Fruit fly (Drosophila melanogaster) whole organism, embryonic: ENCODE data around the gene Nubp1.

Source experiments
- BEAF-32 ChIP-seq: fragments of 200-800 bp; sonication (Bioruptor generic); optimal IDR thresholded peaks from 3 replicates; lab custom pipeline; 2017; ENCODE audit warnings: missing biosample characterization, missing genetic modification characterization, mild to moderate bottlenecking, moderate library complexity, missing genetic modification reagents
- Bteb2 ChIP-seq: fragments of 200-800 bp; sonication (Bioruptor generic); optimal IDR thresholded peaks from 2 replicates; lab custom pipeline; 2016; ENCODE audit warnings: missing biosample characterization, missing genetic modification characterization
- CG10267 ChIP-seq: fragments of 200-800 bp; sonication (Bioruptor generic); optimal IDR thresholded peaks from 2 replicates; lab custom pipeline; 2018; ENCODE audit warnings: missing biosample characterization, mild to moderate bottlenecking, missing genetic modification characterization, moderate library complexity
- CG10431 ChIP-seq: fragments of 200-800 bp; sonication (Bioruptor generic); optimal IDR thresholded peaks from 3 replicates; lab custom pipeline; 2018; ENCODE audit warnings: missing biosample characterization, mild to moderate bottlenecking, missing genetic modification characterization
- CG12104 ChIP-seq: fragments of 200-800 bp; sonication (Bioruptor generic); optimal IDR thresholded peaks from 3 replicates; lab custom pipeline; 2016; ENCODE audit warnings: missing biosample characterization, missing genetic modification characterization
- CG15269 ChIP-seq: fragments of 200-800 bp; sonication (Bioruptor generic); optimal IDR thresholded peaks from 2 replicates; lab custom pipeline; 2018; ENCODE audit warnings: missing biosample characterization, mild to moderate bottlenecking, missing genetic modification characterization, moderate library complexity
- CG2129 ChIP-seq: fragments of 200-800 bp; sonication (Bioruptor generic); IDR thresholded peaks from 2 replicates; pipeline ENCODE4 v1.3.6; 2022; ENCODE audit warnings: missing biosample characterization, missing genetic modification characterization; ENCODE audit not compliant: partially characterized antibody
- CG32767 ChIP-seq: fragments of 200-800 bp; sonication (Bioruptor generic); IDR thresholded peaks from 2 replicates; pipeline ENCODE4 v1.3.6; 2022; ENCODE audit warnings: missing biosample characterization, missing genetic modification characterization
- CG3281 ChIP-seq: fragments of 200-800 bp; sonication (Bioruptor generic); optimal IDR thresholded peaks from 3 replicates; lab custom pipeline; 2017; ENCODE audit warnings: missing biosample characterization, mild to moderate bottlenecking, missing genetic modification characterization
- CG3847 ChIP-seq: fragments of 200-800 bp; sonication (Bioruptor generic); IDR thresholded peaks from 2 replicates; pipeline ENCODE4 v1.3.6; 2022; ENCODE audit warnings: missing biosample characterization, missing genetic modification characterization
- CG42726 ChIP-seq: fragments of 200-800 bp; sonication (Bioruptor generic); IDR thresholded peaks from 2 replicates; pipeline ENCODE4 v1.3.6; 2022; ENCODE audit warnings: missing biosample characterization, missing genetic modification characterization; ENCODE audit not compliant: partially characterized antibody
- CG4424 ChIP-seq: fragments of 200-800 bp; sonication (Bioruptor generic); optimal IDR thresholded peaks from 3 replicates; lab custom pipeline; 2016; ENCODE audit warnings: missing biosample characterization, missing genetic modification characterization
- CG6765 ChIP-seq: fragments of 200-800 bp; sonication (Bioruptor generic); optimal IDR thresholded peaks from 3 replicates; lab custom pipeline; 2017; ENCODE audit warnings: missing biosample characterization, mild to moderate bottlenecking, missing genetic modification characterization
- CG7372 ChIP-seq: fragments of 200-800 bp; sonication (Bioruptor generic); IDR thresholded peaks from 2 replicates; pipeline ENCODE4 v1.3.6; 2022; ENCODE audit warnings: missing biosample characterization, missing genetic modification characterization
- CG7556 ChIP-seq: fragments of 200-800 bp; sonication (Bioruptor generic); optimal IDR thresholded peaks from 2 replicates; lab custom pipeline; 2017; ENCODE audit warnings: missing biosample characterization, mild to moderate bottlenecking, missing genetic modification characterization
- CG7963 ChIP-seq: fragments of 200-800 bp; sonication (Bioruptor generic); IDR thresholded peaks from 3 replicates; pipeline ENCODE4 v1.3.6; 2022; ENCODE audit warnings: missing biosample characterization, missing genetic modification characterization; ENCODE audit not compliant: partially characterized antibody
- CG8944 ChIP-seq: fragments of 200-800 bp; sonication (Bioruptor generic); optimal IDR thresholded peaks from 3 replicates; lab custom pipeline; 2016; ENCODE audit warnings: missing biosample characterization, missing genetic modification characterization
- CG9876 ChIP-seq: fragments of 200-800 bp; sonication (Bioruptor generic); optimal IDR thresholded peaks from 2 replicates; lab custom pipeline; 2016; ENCODE audit warnings: missing biosample characterization, missing genetic modification characterization
- Dip2 ChIP-seq: fragments of 200-800 bp; sonication (Bioruptor generic); IDR thresholded peaks from 2 replicates; pipeline ENCODE4 v1.3.6; 2022; ENCODE audit warnings: missing biosample characterization, missing genetic modification characterization
- Drgx ChIP-seq: fragments of 200-800 bp; sonication (Bioruptor generic); IDR thresholded peaks from 2 replicates; pipeline ENCODE4 v1.3.6; 2022; ENCODE audit warnings: missing biosample characterization, missing genetic modification characterization
- Fer2 ChIP-seq: fragments of 200-800 bp; sonication (Bioruptor generic); optimal IDR thresholded peaks from 2 replicates; lab custom pipeline; 2018; ENCODE audit warnings: missing biosample characterization, mild to moderate bottlenecking, missing genetic modification characterization, moderate library complexity
- H2.0 ChIP-seq: fragments of 200-800 bp; sonication (Bioruptor generic); IDR thresholded peaks from 2 replicates; pipeline ENCODE4 v1.3.6; 2022; ENCODE audit warnings: missing biosample characterization, missing genetic modification characterization
- HLH54F ChIP-seq: fragments of 200-800 bp; sonication (Bioruptor generic); optimal IDR thresholded peaks from 3 replicates; lab custom pipeline; 2016; ENCODE audit warnings: missing biosample characterization, missing genetic modification characterization
- Hmr ChIP-seq: fragments of 200-800 bp; sonication (Bioruptor generic); optimal IDR thresholded peaks from 3 replicates; lab custom pipeline; 2017; ENCODE audit warnings: mild to moderate bottlenecking, missing biosample characterization, missing genetic modification reagents, missing genetic modification characterization
- Hr78 ChIP-seq, 2 experiments: fragments of 200-800 bp in 1 of 2; fragments of >200 bp in 1 of 2; sonication (Bioruptor generic) in 1 of 2; optimal IDR thresholded peaks; 2 replicates each; lab custom pipeline; 2017 to 2019; ENCODE audit warnings: missing biosample characterization in 2 of 2, missing genetic modification characterization in 2 of 2, mild to moderate bottlenecking in 1 of 2, moderate library complexity in 1 of 2
- Mes4 ChIP-seq: fragments of 200-800 bp; sonication (Bioruptor generic); optimal IDR thresholded peaks from 2 replicates; lab custom pipeline; 2016; ENCODE audit warnings: missing biosample characterization, missing genetic modification characterization
- NK7.1 ChIP-seq: fragments of 200-800 bp; sonication (Bioruptor generic); optimal IDR thresholded peaks from 3 replicates; lab custom pipeline; 2016; ENCODE audit warnings: missing biosample characterization, missing genetic modification characterization
- Neu2 ChIP-seq: fragments of 200-800 bp; sonication (Bioruptor generic); optimal IDR thresholded peaks from 3 replicates; lab custom pipeline; 2016; ENCODE audit warnings: missing biosample characterization, missing genetic modification characterization, borderline replicate concordance
- PHDP ChIP-seq: fragments of 200-800 bp; sonication (Bioruptor generic); optimal IDR thresholded peaks from 3 replicates; lab custom pipeline; 2018; ENCODE audit warnings: missing biosample characterization, mild to moderate bottlenecking, missing genetic modification characterization, moderate library complexity
- Ptx1 ChIP-seq: fragments of 200-800 bp; sonication (Bioruptor generic); IDR thresholded peaks from 2 replicates; pipeline ENCODE4 v1.3.6; 2022; ENCODE audit warnings: missing biosample characterization, missing genetic modification characterization
- Six4 ChIP-seq: fragments of 200-800 bp; sonication (Bioruptor generic); optimal IDR thresholded peaks from 2 replicates; lab custom pipeline; 2016; ENCODE audit warnings: missing biosample characterization, missing genetic modification characterization
- Trl ChIP-seq, 3 experiments: fragments of >200 bp in 2 of 3; fragments of 200-800 bp in 1 of 3; sonication (Bioruptor generic) in 1 of 3; optimal IDR thresholded peaks; 2 replicates in 1 of 3; 3 replicates in 2 of 3; lab custom pipeline; 2016 to 2017; ENCODE audit warnings: missing biosample characterization in 1 of 3, missing genetic modification characterization in 1 of 3
- cato ChIP-seq: fragments of 200-800 bp; sonication (Bioruptor generic); optimal IDR thresholded peaks from 2 replicates; lab custom pipeline; 2016; ENCODE audit warnings: missing biosample characterization, missing genetic modification characterization, borderline replicate concordance
- dan ChIP-seq: fragments of 200-800 bp; sonication (Bioruptor generic); IDR thresholded peaks from 2 replicates; pipeline ENCODE4 v1.3.6; 2022; ENCODE audit warnings: missing biosample characterization, missing genetic modification characterization
- danr ChIP-seq: fragments of 200-800 bp; sonication (Bioruptor generic); IDR thresholded peaks from 2 replicates; pipeline ENCODE4 v1.3.6; 2022; ENCODE audit warnings: missing biosample characterization, missing genetic modification characterization
- dmrt99B ChIP-seq: fragments of 200-800 bp; sonication (Bioruptor generic); optimal IDR thresholded peaks from 2 replicates; lab custom pipeline; 2018; ENCODE audit warnings: missing biosample characterization, mild to moderate bottlenecking, missing genetic modification characterization, moderate library complexity
- fd64A ChIP-seq: fragments of 200-800 bp; sonication (Bioruptor generic); optimal IDR thresholded peaks from 3 replicates; lab custom pipeline; 2018; ENCODE audit warnings: missing biosample characterization, mild to moderate bottlenecking, missing genetic modification characterization
- gce ChIP-seq: fragments of 200-800 bp; sonication (Bioruptor generic); IDR thresholded peaks from 3 replicates; pipeline ENCODE4 v1.3.6; 2022; ENCODE audit warnings: missing biosample characterization, missing genetic modification characterization
- gfzf ChIP-seq: fragments of 200-800 bp; sonication (Bioruptor generic); optimal IDR thresholded peaks from 2 replicates; lab custom pipeline; 2016; ENCODE audit warnings: missing biosample characterization, mild to moderate bottlenecking, missing genetic modification characterization, moderate library complexity
- knrl ChIP-seq: fragments of 200-800 bp; sonication (Bioruptor generic); IDR thresholded peaks from 3 replicates; pipeline ENCODE4 v1.3.6; 2022; ENCODE audit warnings: missing biosample characterization, missing genetic modification characterization; ENCODE audit not compliant: partially characterized antibody
- lmd ChIP-seq: fragments of 200-800 bp; sonication (Bioruptor generic); IDR thresholded peaks from 2 replicates; pipeline ENCODE4 v1.3.6; 2022; ENCODE audit warnings: missing biosample characterization, missing genetic modification characterization
- oc ChIP-seq: fragments of 200-800 bp; sonication (Bioruptor generic); optimal IDR thresholded peaks from 2 replicates; lab custom pipeline; 2018; ENCODE audit warnings: missing biosample characterization, mild to moderate bottlenecking, missing genetic modification characterization, moderate library complexity
- pho ChIP-seq: fragments of 200-800 bp; sonication (Bioruptor generic); optimal IDR thresholded peaks from 2 replicates; lab custom pipeline; 2016; ENCODE audit warnings: missing biosample characterization, missing genetic modification characterization
- run ChIP-seq: fragments of 200-800 bp; sonication (Bioruptor generic); optimal IDR thresholded peaks from 3 replicates; lab custom pipeline; 2018; ENCODE audit warnings: missing biosample characterization, mild to moderate bottlenecking, missing genetic modification characterization
- sc ChIP-seq, 3 experiments: fragments of >200 bp in 2 of 3; fragments of 200-800 bp in 1 of 3; sonication (Bioruptor generic) in 1 of 3; optimal IDR thresholded peaks; 2 replicates in 2 of 3; 3 replicates in 1 of 3; lab custom pipeline; 2017; ENCODE audit warnings: mild to moderate bottlenecking in 1 of 3, missing biosample characterization in 1 of 3, missing genetic modification characterization in 1 of 3, missing genetic modification reagents in 1 of 3
- schlank ChIP-seq: fragments of 200-800 bp; sonication (Bioruptor generic); optimal IDR thresholded peaks from 2 replicates; lab custom pipeline; 2018; ENCODE audit warnings: missing biosample characterization, mild to moderate bottlenecking, missing genetic modification characterization
- sd ChIP-seq: fragments of 200-800 bp; sonication (Bioruptor generic); optimal IDR thresholded peaks from 3 replicates; lab custom pipeline; 2018; ENCODE audit warnings: missing biosample characterization, mild to moderate bottlenecking, missing genetic modification characterization, moderate library complexity
- ssp ChIP-seq: fragments of 200-800 bp; sonication (Bioruptor generic); IDR thresholded peaks from 2 replicates; pipeline ENCODE4 v1.3.6; 2022; ENCODE audit warnings: missing biosample characterization, missing genetic modification characterization
- yki ChIP-seq: fragments of >200 bp; optimal IDR thresholded peaks from 3 replicates; lab custom pipeline; 2018

Nubp1 gene

dm6 chr2L:16743055-16743805, 10.9 kb downstream of the Nubp1 start, which contains the start of the genes LSm7 and BuGZ (continued):
- no peak for TF ChIP-seq pho
- TF ChIP-seq dmrt99B (tag; lab: Kevin White, UChicago), result no peak
- TF ChIP-seq NK7.1 (GFP tag; lab: Kevin White, UChicago), result no peak
- TF ChIP-seq CG15269 (tag; lab: Kevin White, UChicago), result no peak
- no peak for TF ChIP-seq Six4
- TF ChIP-seq CG7556, result no peak
- TF ChIP-seq CG7372 (GFP tag; lab: Robert Waterston, UW), result no peak
- TF ChIP-seq gce (GFP tag; lab: Robert Waterston, UW), result no peak
- no peak for TF ChIP-seq Neu2 (GFP tag; lab: Kevin White, UChicago)
- no peak for TF ChIP-seq cato (GFP tag; lab: Kevin White, UChicago)
- no peak for TF ChIP-seq dan
- no peak for TF ChIP-seq HLH54F
- peak; percentile 62 for TF ChIP-seq CG3847 (GFP tag; lab: Robert Waterston, UW)
- peak; percentile 78 for TF ChIP-seq BEAF-32 (GFP tag; lab: Kevin White, UChicago)
- no peak for TF ChIP-seq fd64A (GFP tag; lab: Kevin White, UChicago)
- TF ChIP-seq CG7963 (GFP tag; lab: Robert Waterston, UW), result no peak
- no peak for TF ChIP-seq Ptx1 (GFP tag; lab: Robert Waterston, UW)
- peak; percentile 59 for TF ChIP-seq CG10431
- TF ChIP-seq CG4424, result peak; percentile 54
- no peak for TF ChIP-seq Bteb2 (GFP tag; lab: Kevin White, UChicago)
- no peak for TF ChIP-seq H2.0
- no peak for TF ChIP-seq CG42726 (GFP tag; lab: Robert Waterston, UW)
- TF ChIP-seq Hmr (GFP tag; lab: Kevin White, UChicago), result no peak
- no peak for TF ChIP-seq sd (tag; lab: Kevin White, UChicago)
- TF ChIP-seq CG6765 (GFP tag; lab: Kevin White, UChicago), result peak; percentile 19
- TF ChIP-seq CG10267 (tag; lab: Kevin White, UChicago), result peak; percentile 64
- TF ChIP-seq Hr78 (GFP tag; optimal IDR thresholded peaks at IDR 0.05; lab: Kevin White, UChicago), result no peak
- peak; percentile 57 for TF ChIP-seq CG12104 (GFP tag; lab: Kevin White, UChicago)
- no peak for TF ChIP-seq CG2129
- TF ChIP-seq schlank (tag; lab: Kevin White, UChicago), result no peak
- peak; percentile 8 for TF ChIP-seq CG8944 (GFP tag; lab: Kevin White, UChicago)
- no peak for TF ChIP-seq sc (optimal IDR thresholded peaks at IDR 0.05; lab: Kevin White, UChicago)
- no peak for TF ChIP-seq sc (GFP tag; optimal IDR thresholded peaks at IDR 0.05; lab: Kevin White, UChicago)
- no peak for TF ChIP-seq yki (lab: Kevin White, UChicago)
- peak; percentile 66 for TF ChIP-seq knrl (GFP tag; lab: Robert Waterston, UW)
- no peak for TF ChIP-seq ssp (GFP tag; lab: Robert Waterston, UW)
- no peak for TF ChIP-seq lmd (GFP tag; lab: Robert Waterston, UW)
- TF ChIP-seq CG32767, result peak; percentile 80
- no peak for TF ChIP-seq Fer2 (tag; lab: Kevin White, UChicago)
- TF ChIP-seq PHDP (tag; lab: Kevin White, UChicago), result no peak
- no peak for TF ChIP-seq Drgx (GFP tag; lab: Robert Waterston, UW)
- TF ChIP-seq CG3281 (GFP tag; lab: Kevin White, UChicago), result no peak
- no peak for TF ChIP-seq Dip2 (GFP tag; lab: Robert Waterston, UW)
- TF ChIP-seq CG9876 (GFP tag; lab: Kevin White, UChicago), result no peak
- peak; percentile 83 for TF ChIP-seq gfzf
- no peak for TF ChIP-seq Mes4 (GFP tag; lab: Kevin White, UChicago)
- TF ChIP-seq run, result no peak
- TF ChIP-seq danr (GFP tag; lab: Robert Waterston, UW), result no peak
- no peak for TF ChIP-seq oc
- no peak for TF ChIP-seq Trl (optimal IDR thresholded peaks at IDR 0.05; lab: Kevin White, UChicago)
- peak; percentile 32 for TF ChIP-seq Trl (GFP tag; optimal IDR thresholded peaks at IDR 0.05; lab: Kevin White, UChicago)
